Worm (Caenorhabditis elegans) whole organism, L3 larva: ENCODE measurements around the gene F40G9.14.

Experiments used
- R02D3.7 ChIP-seq: fragments of 150-350 bp; optimal IDR thresholded peaks from 2 replicates; lab custom pipeline; 2014; ENCODE audit warnings: missing biosample characterization, missing genetic modification characterization
- ZK546.5 ChIP-seq: sonication (generic microtip); optimal IDR thresholded peaks from 2 replicates; lab custom pipeline; 2017; ENCODE audit warnings: missing biosample characterization, missing genetic modification characterization
- aly-2 ChIP-seq: fragments of 150-350 bp; optimal IDR thresholded peaks from 2 replicates; lab custom pipeline; 2014; ENCODE audit warnings: missing biosample characterization, missing genetic modification characterization
- ama-1 ChIP-seq: fragments of 150-350 bp; optimal IDR thresholded peaks from 2 replicates; lab custom pipeline; 2018
- ceh-16 ChIP-seq: sonication (generic microtip); optimal IDR thresholded peaks from 2 replicates; lab custom pipeline; 2017; ENCODE audit warnings: missing biosample characterization, missing genetic modification characterization
- ceh-28 ChIP-seq: fragments of 150-350 bp; optimal IDR thresholded peaks from 2 replicates; lab custom pipeline; 2014; ENCODE audit warnings: missing biosample characterization, missing genetic modification reagents, missing genetic modification characterization
- ceh-82 ChIP-seq: fragments of 150-350 bp; optimal IDR thresholded peaks from 2 replicates; lab custom pipeline; 2014; ENCODE audit warnings: missing biosample characterization, missing genetic modification characterization
- ceh-9 ChIP-seq: sonication (generic microtip); optimal IDR thresholded peaks from 2 replicates; lab custom pipeline; 2018; ENCODE audit warnings: missing biosample characterization, missing genetic modification characterization
- daf-12 ChIP-seq: fragments of 150-350 bp; optimal IDR thresholded peaks from 2 replicates; lab custom pipeline; 2014; ENCODE audit warnings: missing biosample characterization, missing genetic modification reagents, missing genetic modification characterization
- egl-27 ChIP-seq: sonication (generic microtip); optimal IDR thresholded peaks from 4 replicates; lab custom pipeline; 2017; ENCODE audit warnings: missing biosample characterization, missing genetic modification reagents, missing genetic modification characterization
- elt-2 ChIP-seq: sonication (generic microtip); optimal IDR thresholded peaks from 2 replicates; lab custom pipeline; 2016; ENCODE audit warnings: missing genetic modification reagents, mild to moderate bottlenecking, missing genetic modification characterization, missing compliant biosample characterization
- elt-3 ChIP-seq, 3 experiments: fragments of 150-350 bp in 1 of 3; sonication (generic microtip) in 2 of 3; optimal IDR thresholded peaks; 2 replicates in 2 of 3; 4 replicates in 1 of 3; lab custom pipeline; 2014 to 2017; ENCODE audit warnings: missing biosample characterization in 3 of 3, missing genetic modification characterization in 3 of 3
- eor-1 ChIP-seq, 2 experiments: fragments of 150-350 bp; optimal IDR thresholded peaks; 2 replicates each; lab custom pipeline; 2014 to 2018; ENCODE audit warnings: missing biosample characterization in 2 of 2, missing genetic modification characterization in 2 of 2
- fkh-2 ChIP-seq: fragments of 150-350 bp; optimal IDR thresholded peaks from 2 replicates; lab custom pipeline; 2014; ENCODE audit warnings: missing biosample characterization, missing genetic modification reagents, missing genetic modification characterization
- fos-1 ChIP-seq: fragments of 150-350 bp; optimal IDR thresholded peaks from 2 replicates; lab custom pipeline; 2014; ENCODE audit warnings: missing biosample characterization, missing genetic modification characterization
- jun-1 ChIP-seq: fragments of 150-350 bp; optimal IDR thresholded peaks from 2 replicates; lab custom pipeline; 2014; ENCODE audit warnings: missing biosample characterization, missing genetic modification reagents, missing genetic modification characterization
- lin-15B ChIP-seq: fragments of 150-350 bp; optimal IDR thresholded peaks from 2 replicates; lab custom pipeline; 2014; ENCODE audit warnings: missing biosample characterization, missing genetic modification characterization
- lin-39 ChIP-seq: fragments of 150-350 bp; optimal IDR thresholded peaks from 2 replicates; lab custom pipeline; 2018; ENCODE audit warnings: missing biosample characterization, missing genetic modification reagents, missing genetic modification characterization
- lsy-12 ChIP-seq: sonication (generic microtip); optimal IDR thresholded peaks from 2 replicates; lab custom pipeline; 2016; ENCODE audit warnings: mild to moderate bottlenecking, missing genetic modification characterization, missing compliant biosample characterization
- mdl-1 ChIP-seq: fragments of 150-350 bp; optimal IDR thresholded peaks from 2 replicates; lab custom pipeline; 2014; ENCODE audit warnings: missing biosample characterization, missing genetic modification characterization
- mml-1 ChIP-seq: fragments of 150-350 bp; sonication (generic microtip); optimal IDR thresholded peaks from 3 replicates; lab custom pipeline; 2014; ENCODE audit warnings: missing biosample characterization, missing genetic modification characterization
- nfya-1 ChIP-seq: sonication (generic microtip); optimal IDR thresholded peaks from 2 replicates; lab custom pipeline; 2017; ENCODE audit warnings: missing genetic modification characterization, mild to moderate bottlenecking, missing compliant biosample characterization, antibody characterized with exemption, moderate library complexity; ENCODE audit not compliant: insufficient read depth
- nhr-11 ChIP-seq: fragments of 150-350 bp; optimal IDR thresholded peaks from 2 replicates; lab custom pipeline; 2014; ENCODE audit warnings: missing biosample characterization, missing genetic modification characterization
- nhr-12 ChIP-seq: fragments of 150-350 bp; optimal IDR thresholded peaks from 2 replicates; lab custom pipeline; 2014; ENCODE audit warnings: missing biosample characterization, missing genetic modification characterization
- nhr-23 ChIP-seq: fragments of 150-350 bp; optimal IDR thresholded peaks from 2 replicates; lab custom pipeline; 2014; ENCODE audit warnings: missing biosample characterization, missing genetic modification reagents, missing genetic modification characterization
- nhr-237 ChIP-seq: fragments of 150-350 bp; optimal IDR thresholded peaks from 2 replicates; lab custom pipeline; 2014; ENCODE audit warnings: missing biosample characterization, missing genetic modification characterization
- nhr-25 ChIP-seq: sonication (generic microtip); optimal IDR thresholded peaks from 2 replicates; lab custom pipeline; 2017; ENCODE audit warnings: missing biosample characterization, missing genetic modification characterization
- nhr-28 ChIP-seq: fragments of 150-350 bp; optimal IDR thresholded peaks from 2 replicates; lab custom pipeline; 2014; ENCODE audit warnings: missing biosample characterization, missing genetic modification characterization
- nhr-67 ChIP-seq: fragments of 150-350 bp; optimal IDR thresholded peaks from 2 replicates; lab custom pipeline; 2014; ENCODE audit warnings: missing biosample characterization, missing genetic modification characterization
- nhr-76 ChIP-seq: fragments of 150-350 bp; sonication (generic microtip); optimal IDR thresholded peaks from 5 replicates; lab custom pipeline; 2014; ENCODE audit warnings: missing biosample characterization, missing genetic modification characterization
- pqm-1 ChIP-seq: fragments of 150-350 bp; optimal IDR thresholded peaks from 2 replicates; lab custom pipeline; 2017; ENCODE audit warnings: missing biosample characterization, missing genetic modification characterization, inconsistent platforms
- sea-2 ChIP-seq: fragments of 150-350 bp; sonication (generic microtip); optimal IDR thresholded peaks from 4 replicates; lab custom pipeline; 2014; ENCODE audit warnings: missing biosample characterization, missing genetic modification reagents, missing genetic modification characterization
- skn-1 ChIP-seq: fragments of 150-350 bp; optimal IDR thresholded peaks from 2 replicates; lab custom pipeline; 2014; ENCODE audit warnings: missing biosample characterization, missing genetic modification characterization
- tbx-2 ChIP-seq: sonication (generic microtip); optimal IDR thresholded peaks from 2 replicates; lab custom pipeline; 2016; ENCODE audit warnings: mild to moderate bottlenecking, missing genetic modification characterization, missing compliant biosample characterization
- unc-39 ChIP-seq: sonication (generic microtip); optimal IDR thresholded peaks from 4 replicates; lab custom pipeline; 2017; ENCODE audit warnings: missing biosample characterization, missing genetic modification characterization
- unc-62 ChIP-seq: fragments of 150-350 bp; sonication (generic microtip); optimal IDR thresholded peaks from 4 replicates; lab custom pipeline; 2014; ENCODE audit warnings: missing biosample characterization, missing genetic modification reagents, missing genetic modification characterization
- zag-1 ChIP-seq: fragments of 150-350 bp; optimal IDR thresholded peaks from 2 replicates; lab custom pipeline; 2014; ENCODE audit warnings: missing biosample characterization, missing genetic modification characterization
- ztf-11 ChIP-seq: fragments of 150-350 bp; optimal IDR thresholded peaks from 2 replicates; lab custom pipeline; 2014; ENCODE audit warnings: missing biosample characterization, missing genetic modification characterization
- ztf-4 ChIP-seq: fragments of 150-350 bp; optimal IDR thresholded peaks from 2 replicates; lab custom pipeline; 2014; ENCODE audit warnings: missing biosample characterization, missing genetic modification characterization

Gene F40G9.14

DNA sequence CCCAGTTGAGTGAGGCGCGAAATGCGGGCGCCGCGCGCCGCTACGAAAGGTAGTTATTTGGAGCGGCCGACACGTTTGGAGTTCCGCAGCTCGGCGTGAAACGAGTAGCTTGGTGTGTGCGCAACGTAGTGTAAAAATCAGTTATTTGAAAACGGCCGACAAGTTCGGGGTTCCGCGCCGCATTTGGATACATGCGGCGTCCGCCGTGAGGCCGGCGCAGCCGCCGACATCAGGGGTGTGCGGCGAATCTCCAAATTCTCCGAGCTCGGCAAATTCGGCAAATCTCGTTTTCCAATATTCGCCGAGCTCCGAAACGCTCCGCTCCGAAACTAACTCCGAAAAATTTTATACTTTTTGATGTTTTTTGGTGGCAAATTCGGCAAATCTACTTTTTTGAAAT is 19.6 kb downstream of the F40G9.14 start:
- no peak for TF ChIP-seq tbx-2
- no peak for TF ChIP-seq nhr-12 (tag; lab: Kevin White, UChicago)
- no peak for TF ChIP-seq fos-1 (tag; lab: Kevin White, UChicago)
- TF ChIP-seq nhr-25 (tag; lab: Kevin White, UChicago), result no peak
- no peak for TF ChIP-seq nhr-237
- TF ChIP-seq eor-1 (tag; optimal IDR thresholded peaks at IDR 0.05; lab: Kevin White, UChicago), result no peak
- TF ChIP-seq ztf-11 (tag; lab: Kevin White, UChicago), result no peak
- no peak for TF ChIP-seq nhr-28 (tag; lab: Kevin White, UChicago)
- TF ChIP-seq pqm-1 (tag; lab: Kevin White, UChicago), result no peak
- TF ChIP-seq lin-39 (tag; lab: Kevin White, UChicago), result no peak
- TF ChIP-seq egl-27 (tag; lab: Kevin White, UChicago), result no peak
- no peak for TF ChIP-seq jun-1 (tag; lab: Kevin White, UChicago)
- TF ChIP-seq aly-2, result no peak
- no peak for TF ChIP-seq mml-1
- TF ChIP-seq daf-12 (tag; lab: Kevin White, UChicago), result no peak
- TF ChIP-seq unc-39, result no peak

DNA sequence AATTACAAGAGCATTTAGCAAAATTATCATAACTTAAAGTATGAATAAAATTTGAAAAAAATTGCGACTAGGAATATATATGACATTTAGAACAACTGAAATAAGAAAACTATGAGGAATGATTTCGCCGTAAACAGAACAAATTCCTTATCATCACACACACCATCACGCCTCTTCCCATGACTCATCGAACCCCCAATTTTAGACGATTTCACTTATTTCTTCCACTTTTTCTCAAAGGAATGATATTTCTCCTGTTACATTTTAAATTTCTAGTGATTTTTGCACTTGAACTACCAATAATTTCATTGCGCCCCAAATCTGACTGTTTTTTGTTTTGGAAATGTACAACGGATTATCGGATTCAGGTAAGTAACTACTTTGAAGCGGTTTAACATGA is 21.0 kb downstream of the F40G9.14 start, which contains the start of the genes zig-13 and ver-1:
Gene zig-13, minus strand, starts transcription at position 101 of the 400 bp plus-strand sequence.
Gene ver-1, plus strand, starts transcription at position 180 of the 400 bp plus-strand sequence.
- TF ChIP-seq ceh-82 (tag; lab: Kevin White, UChicago), result no peak
- no peak for TF ChIP-seq unc-62 (GFP tag; lab: Kevin White, UChicago)
- no peak for TF ChIP-seq ztf-11 (tag; lab: Kevin White, UChicago)
- TF ChIP-seq mdl-1, result no peak
- TF ChIP-seq nhr-23, result no peak
- TF ChIP-seq eor-1 (tag; optimal IDR thresholded peaks at IDR 0.05; lab: Kevin White, UChicago), result no peak
- TF ChIP-seq unc-39, result no peak
- no peak for TF ChIP-seq fkh-2 (tag; lab: Kevin White, UChicago)
- no peak for TF ChIP-seq jun-1 (tag; lab: Kevin White, UChicago)

DNA sequence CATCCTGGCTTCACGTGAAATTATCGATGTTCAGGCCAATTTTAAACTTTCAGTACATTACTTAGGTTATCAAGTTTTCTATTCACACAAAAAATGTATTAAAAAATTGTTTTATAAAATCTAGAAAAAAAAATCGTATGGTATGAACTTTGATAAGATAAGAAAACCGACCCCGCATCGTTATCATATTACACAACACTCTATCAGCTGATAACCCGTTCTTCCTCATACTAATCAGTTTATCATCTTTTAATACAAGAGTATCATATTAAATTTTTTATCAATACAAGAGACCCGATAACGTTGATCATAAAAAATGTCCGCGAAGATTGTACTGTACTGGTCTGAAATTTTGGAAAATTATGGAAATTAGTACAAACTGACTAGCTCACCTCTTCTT is 23.4 kb downstream of the F40G9.14 start:
- TF ChIP-seq nhr-67 (no peak), aly-2 (no peak), fkh-2 (tag; lab: Kevin White, UChicago) (no peak), nfya-1 (tag; lab: Kevin White, UChicago) (no peak), unc-62 (GFP tag; lab: Kevin White, UChicago) (no peak), egl-27 (tag; lab: Kevin White, UChicago) (peak; percentile 81), sea-2 (GFP tag; lab: Kevin White, UChicago) (no peak), ama-1 (no peak), eor-1 (tag; optimal IDR thresholded peaks at IDR 0.05; lab: Kevin White, UChicago) (no peak), elt-2 (tag; lab: Kevin White, UChicago) (peak; percentile 100), nhr-28 (tag; lab: Kevin White, UChicago) (no peak), skn-1 (tag; lab: Kevin White, UChicago) (peak; percentile 26), elt-3 (tag; optimal IDR thresholded peaks at IDR 0.05; lab: Kevin White, UChicago) (peak in 2 of 3 experiments; percentile 1 to 56), ztf-4 (tag; lab: Kevin White, UChicago) (no peak), lin-15B (tag; lab: Kevin White, UChicago) (no peak), R02D3.7 (tag; lab: Kevin White, UChicago) (no peak), ceh-28 (tag; lab: Kevin White, UChicago) (no peak), ZK546.5 (tag; lab: Kevin White, UChicago) (no peak), fos-1 (tag; lab: Kevin White, UChicago) (peak; percentile 45), ztf-11 (tag; lab: Kevin White, UChicago) (no peak), ceh-16 (tag; lab: Kevin White, UChicago) (no peak), pqm-1 (tag; lab: Kevin White, UChicago) (peak; percentile 100), zag-1 (tag; lab: Kevin White, UChicago) (no peak), jun-1 (tag; lab: Kevin White, UChicago) (peak; percentile 98)

DNA sequence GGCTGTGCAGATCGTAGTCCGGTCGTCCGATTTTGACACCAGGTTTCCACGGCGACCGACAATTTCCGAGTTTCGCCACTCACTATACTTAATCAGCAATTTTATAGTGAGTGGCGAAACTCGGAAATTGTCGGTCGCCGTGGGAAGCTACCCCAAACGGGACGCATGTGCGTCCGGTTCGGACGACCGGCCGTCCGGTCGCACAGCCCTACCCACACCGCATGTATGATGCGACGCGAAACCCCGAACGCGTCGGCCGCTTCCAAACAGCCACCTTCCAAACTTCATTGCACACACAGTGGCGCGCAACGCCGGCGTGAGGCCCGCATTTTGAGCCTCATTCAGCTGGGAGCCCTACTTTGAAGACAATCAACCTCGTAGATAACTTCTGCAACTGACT is 26.5 kb downstream of the F40G9.14 start:
- TF ChIP-seq sea-2 (GFP tag; lab: Kevin White, UChicago) (no peak), skn-1 (tag; lab: Kevin White, UChicago) (no peak), lsy-12 (no peak), fos-1 (tag; lab: Kevin White, UChicago) (no peak), fkh-2 (tag; lab: Kevin White, UChicago) (no peak), eor-1 (tag; optimal IDR thresholded peaks at IDR 0.05; lab: Kevin White, UChicago) (no peak), ZK546.5 (tag; lab: Kevin White, UChicago) (no peak), ceh-16 (tag; lab: Kevin White, UChicago) (no peak), nhr-76 (tag; lab: Kevin White, UChicago) (no peak), daf-12 (tag; lab: Kevin White, UChicago) (no peak), ama-1 (no peak), nhr-11 (tag; lab: Kevin White, UChicago) (no peak), pqm-1 (tag; lab: Kevin White, UChicago) (no peak), tbx-2 (no peak), zag-1 (tag; lab: Kevin White, UChicago) (no peak), ceh-9 (tag; lab: Kevin White, UChicago) (no peak)
- TF ChIP-seq, all 47 proteins: peak for 0
